Worm (Caenorhabditis elegans) whole organism, L1 larva: Measurements from ENCODE around the gene sut-2.

Experiments used
- C16A3.4 ChIP-seq: fragments of 150-350 bp; optimal IDR thresholded peaks from 2 replicates; lab custom pipeline; 2014; ENCODE audit warnings: missing biosample characterization, missing genetic modification characterization
- C34B4.2 ChIP-seq: sonication (generic microtip); optimal IDR thresholded peaks from 2 replicates; lab custom pipeline; 2017; ENCODE audit warnings: mild to moderate bottlenecking, missing genetic modification characterization, missing compliant biosample characterization
- F16B12.6 ChIP-seq: fragments of 150-350 bp; optimal IDR thresholded peaks from 2 replicates; lab custom pipeline; 2014; ENCODE audit warnings: missing biosample characterization, missing genetic modification characterization
- ceh-63 ChIP-seq: fragments of 200-800 bp; sonication (Bioruptor generic); optimal IDR thresholded peaks from 2 replicates; lab custom pipeline; 2018; ENCODE audit warnings: mild to moderate bottlenecking, missing genetic modification characterization, missing compliant biosample characterization
- ceh-82 ChIP-seq, 3 experiments: fragments of 150-350 bp in 1 of 3; sonication (generic microtip) in 2 of 3; optimal IDR thresholded peaks; 2 replicates each; lab custom pipeline; 2014 to 2017; ENCODE audit warnings: missing biosample characterization in 3 of 3, missing genetic modification characterization in 3 of 3
- dsc-1 ChIP-seq: sonication (generic microtip); optimal IDR thresholded peaks from 2 replicates; lab custom pipeline; 2016; ENCODE audit warnings: mild to moderate bottlenecking, missing genetic modification characterization, missing compliant biosample characterization
- efl-1 ChIP-seq, 4 experiments: fragments of 150-350 bp; optimal IDR thresholded peaks in 3 of 4; peaks in 1 of 4; 1 replicate in 1 of 4; 2 replicates in 3 of 4; lab custom pipeline; 2014; ENCODE audit warnings: missing biosample characterization in 2 of 4, missing genetic modification characterization in 2 of 4, missing genetic modification reagents in 2 of 4
- egl-27 ChIP-seq, 2 experiments: fragments of 150-350 bp in 1 of 2; sonication (generic microtip); optimal IDR thresholded peaks; 3 replicates each; lab custom pipeline; 2017 to 2018; ENCODE audit warnings: missing biosample characterization in 2 of 2, missing genetic modification characterization in 2 of 2, missing genetic modification reagents in 2 of 2
- elt-2 ChIP-seq: sonication (generic microtip); optimal IDR thresholded peaks from 2 replicates; lab custom pipeline; 2016; ENCODE audit warnings: missing genetic modification characterization, mild to moderate bottlenecking, inconsistent platforms, missing compliant biosample characterization, missing genetic modification reagents
- ets-5 ChIP-seq: fragments of 200-800 bp; sonication (Bioruptor generic); IDR thresholded peaks from 2 replicates; pipeline ENCODE4 v1.3.6; 2022; ENCODE audit warnings: missing genetic modification characterization, missing compliant biosample characterization
- fkh-10 ChIP-seq: sonication (generic microtip); optimal IDR thresholded peaks from 2 replicates; lab custom pipeline; 2017; ENCODE audit warnings: missing biosample characterization, missing genetic modification reagents, missing genetic modification characterization
- hlh-4 ChIP-seq: sonication (generic microtip); optimal IDR thresholded peaks from 2 replicates; lab custom pipeline; 2016; ENCODE audit warnings: mild to moderate bottlenecking, missing genetic modification characterization, missing compliant biosample characterization
- irx-1 ChIP-seq: sonication (generic microtip); optimal IDR thresholded peaks from 2 replicates; lab custom pipeline; 2016; ENCODE audit warnings: missing genetic modification characterization, missing compliant biosample characterization
- isw-1 ChIP-seq: fragments of 200-800 bp; sonication (Bioruptor generic); IDR thresholded peaks from 2 replicates; pipeline ENCODE4 v1.3.6; 2022; ENCODE audit warnings: missing genetic modification characterization, missing compliant biosample characterization
- jun-1 ChIP-seq: fragments of 150-350 bp; optimal IDR thresholded peaks from 2 replicates; lab custom pipeline; 2014; ENCODE audit warnings: missing biosample characterization, missing genetic modification reagents, missing genetic modification characterization
- lin-14 ChIP-seq: fragments of 200-800 bp; sonication (Bioruptor generic); optimal IDR thresholded peaks from 2 replicates; lab custom pipeline; 2018; ENCODE audit warnings: mild to moderate bottlenecking, missing genetic modification characterization, moderate library complexity, missing compliant biosample characterization
- lir-3 ChIP-seq: sonication (generic microtip); optimal IDR thresholded peaks from 2 replicates; lab custom pipeline; 2016; ENCODE audit warnings: mild to moderate bottlenecking, missing genetic modification characterization, moderate library complexity, missing compliant biosample characterization; ENCODE audit not compliant: poor library complexity
- mdl-1 ChIP-seq, 2 experiments: fragments of 150-350 bp; optimal IDR thresholded peaks; 2 replicates each; lab custom pipeline; 2014 to 2017; ENCODE audit warnings: missing biosample characterization in 2 of 2, missing genetic modification characterization in 2 of 2, inconsistent platforms in 1 of 2
- mep-1 ChIP-seq: fragments of 150-350 bp; optimal IDR thresholded peaks from 2 replicates; lab custom pipeline; 2014; ENCODE audit warnings: missing biosample characterization, missing genetic modification characterization
- nhr-20 ChIP-seq: sonication (generic microtip); optimal IDR thresholded peaks from 2 replicates; lab custom pipeline; 2016; ENCODE audit warnings: mild to moderate bottlenecking, missing genetic modification characterization, missing compliant biosample characterization
- nhr-47 ChIP-seq: sonication (generic microtip); optimal IDR thresholded peaks from 2 replicates; lab custom pipeline; 2016; ENCODE audit warnings: mild to moderate bottlenecking, missing genetic modification characterization, moderate library complexity, missing compliant biosample characterization
- nhr-71 ChIP-seq: sonication (generic microtip); optimal IDR thresholded peaks from 2 replicates; lab custom pipeline; 2016; ENCODE audit warnings: mild to moderate bottlenecking, missing genetic modification characterization, moderate library complexity, missing compliant biosample characterization
- nhr-76 ChIP-seq: sonication (generic microtip); optimal IDR thresholded peaks from 2 replicates; lab custom pipeline; 2017; ENCODE audit warnings: missing biosample characterization, missing genetic modification characterization
- nhr-85 ChIP-seq: sonication (generic microtip); peaks from one replicate; lab custom pipeline; 2016; ENCODE audit warnings: missing genetic modification characterization, inconsistent platforms, missing compliant biosample characterization
- pqm-1 ChIP-seq: sonication (generic microtip); optimal IDR thresholded peaks from 3 replicates; lab custom pipeline; 2017; ENCODE audit warnings: missing biosample characterization, missing genetic modification characterization
- sox-4 ChIP-seq: sonication (generic microtip); optimal IDR thresholded peaks from 2 replicates; lab custom pipeline; 2016; ENCODE audit warnings: missing genetic modification characterization, missing compliant biosample characterization
- sup-37 ChIP-seq: fragments of 200-800 bp; sonication (Bioruptor generic); optimal IDR thresholded peaks from 2 replicates; lab custom pipeline; 2018; ENCODE audit warnings: mild to moderate bottlenecking, missing genetic modification characterization, missing compliant biosample characterization
- swsn-7 ChIP-seq: sonication (generic microtip); optimal IDR thresholded peaks from 2 replicates; lab custom pipeline; 2016; ENCODE audit warnings: missing genetic modification characterization, missing compliant biosample characterization
- unc-62 ChIP-seq: fragments of 150-350 bp; optimal IDR thresholded peaks from 2 replicates; lab custom pipeline; 2014; ENCODE audit warnings: missing biosample characterization, missing genetic modification reagents, missing genetic modification characterization
- vab-15 ChIP-seq: sonication (generic microtip); optimal IDR thresholded peaks from 2 replicates; lab custom pipeline; 2017; ENCODE audit warnings: missing genotype, mild to moderate bottlenecking, missing genetic modification characterization, missing compliant biosample characterization
- xbp-1 ChIP-seq: sonication (generic microtip); optimal IDR thresholded peaks from 2 replicates; lab custom pipeline; 2016; ENCODE audit warnings: missing genetic modification characterization, missing compliant biosample characterization
- zip-4 ChIP-seq: fragments of 200-800 bp; sonication (Bioruptor generic); optimal IDR thresholded peaks from 2 replicates; lab custom pipeline; 2018; ENCODE audit warnings: mild to moderate bottlenecking, missing genetic modification characterization, moderate library complexity, missing compliant biosample characterization

sut-2 gene

ce11 chrV:4606828-4607227, 37.0 kb upstream of the sut-2 start, which contains the start of gene txt-6:
TSS of gene txt-6 (minus strand) at chrV:4606928.
- no peak for TF ChIP-seq pqm-1 (tag; lab: Kevin White, UChicago)
- TF ChIP-seq jun-1: no peak
- TF ChIP-seq zip-4 (GFP tag; lab: Kevin White, UChicago): no peak
- TF ChIP-seq sox-4: no peak
- no peak for TF ChIP-seq ceh-63
- no peak for TF ChIP-seq vab-15 (tag; lab: Kevin White, UChicago)
- no peak for TF ChIP-seq mep-1
- TF ChIP-seq mdl-1 (tag; optimal IDR thresholded peaks at IDR 0.05; lab: Kevin White, UChicago): no peak
- TF ChIP-seq egl-27 (tag; optimal IDR thresholded peaks at IDR 0.05; lab: Kevin White, UChicago): no peak
- TF ChIP-seq C16A3.4: no peak
- no peak for TF ChIP-seq irx-1
- TF ChIP-seq swsn-7: no peak
- no peak for TF ChIP-seq unc-62 (GFP tag; lab: Kevin White, UChicago)
- no peak for TF ChIP-seq ets-5 (GFP tag; lab: Robert Waterston, UW)
- TF ChIP-seq nhr-71 (tag; lab: Kevin White, UChicago): no peak
- no peak for TF ChIP-seq dsc-1
- TF ChIP-seq lin-14 (GFP tag; lab: Kevin White, UChicago): no peak
- TF ChIP-seq F16B12.6: no peak

- TF ChIP-seq nhr-20 (tag; lab: Kevin White, UChicago): no peak
- TF ChIP-seq nhr-47 (tag; lab: Kevin White, UChicago): no peak
- no peak for TF ChIP-seq lin-14 (GFP tag; lab: Kevin White, UChicago)
- no peak for TF ChIP-seq hlh-4 (tag; lab: Kevin White, UChicago)
- no peak for TF ChIP-seq xbp-1
- TF ChIP-seq nhr-76: no peak
- TF ChIP-seq efl-1 (optimal IDR thresholded peaks at IDR 0.05; lab: Kevin White, UChicago): no peak
- TF ChIP-seq efl-1 (GFP tag; optimal IDR thresholded peaks at IDR 0.05 in 1 of 2; lab: Kevin White, UChicago): peak in 1 of 2 experiments; percentile 90
- no peak for TF ChIP-seq sup-37 (GFP tag; lab: Kevin White, UChicago)
- TF ChIP-seq C16A3.4: no peak
These were observed 29.4 kb upstream of the sut-2 start for ce11 chrV:4599225-4599624.

ce11 chrV:4598489-4598888, 28.6 kb upstream of the sut-2 start:
- peak; percentile 76 for TF ChIP-seq elt-2 (tag; lab: Kevin White, UChicago)
- no peak for TF ChIP-seq zip-4 (GFP tag; lab: Kevin White, UChicago)
- no peak for TF ChIP-seq lir-3 (tag; lab: Kevin White, UChicago)

- TF ChIP-seq isw-1 (GFP tag; lab: Robert Waterston, UW) (no peak), C34B4.2 (tag; lab: Kevin White, UChicago) (no peak), efl-1 (optimal IDR thresholded peaks at IDR 0.05; lab: Kevin White, UChicago) (no peak), efl-1 (GFP tag; optimal IDR thresholded peaks at IDR 0.05 in 1 of 2; lab: Kevin White, UChicago) (peak in 1 of 2 experiments; percentile 87), sup-37 (GFP tag; lab: Kevin White, UChicago) (no peak), nhr-85 (tag; lab: Kevin White, UChicago) (peak; percentile 11)
These were observed 20.9 kb upstream of the sut-2 start for ce11 chrV:4590791-4591190.

ce11 chrV:4585009-4585408, 15.2 kb upstream of the sut-2 start, which contains the start of gene Y61A9LA.1:
TSS of gene Y61A9LA.1 (plus strand) at chrV:4585309.
- no peak for TF ChIP-seq fkh-10 (GFP tag; lab: Kevin White, UChicago)
- TF ChIP-seq nhr-85 (tag; lab: Kevin White, UChicago): peak; percentile 40

- TF ChIP-seq ceh-82 (tag; optimal IDR thresholded peaks at IDR 0.05; lab: Kevin White, UChicago) (no peak), fkh-10 (GFP tag; lab: Kevin White, UChicago) (no peak), vab-15 (tag; lab: Kevin White, UChicago) (no peak)
These were observed 10.7 kb upstream of the sut-2 start for ce11 chrV:4580594-4580993.
